Worm (Caenorhabditis elegans): ENCODE results near the gene lgc-33.

Gene lgc-33

DNA sequence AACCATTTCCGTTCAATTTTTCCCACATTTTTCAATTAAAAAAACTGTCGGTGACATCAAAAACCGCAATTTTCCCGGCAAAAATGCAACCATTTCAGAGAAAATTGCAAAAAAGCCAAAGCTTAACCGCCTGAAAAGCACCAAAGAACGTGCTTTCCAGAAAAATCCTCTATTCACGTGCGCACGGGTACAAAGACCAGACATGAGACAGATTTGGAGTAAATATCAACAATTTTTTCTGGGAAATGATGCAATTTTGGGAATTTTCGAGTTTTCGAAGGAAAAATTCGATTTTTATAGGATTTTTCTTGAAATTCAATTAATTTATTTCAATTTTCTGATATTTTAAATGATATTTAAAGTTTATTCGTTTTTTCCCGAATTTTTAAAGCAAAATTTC, 16.2 kb upstream of the lgc-33 start:
- TF ChIP-seq ceh-19 (GFP tag; optimal IDR thresholded peaks at IDR 0.05) (no peak), ceh-9 (tag; optimal IDR thresholded peaks at IDR 0.05) (no peak), C38D4.7 (GFP tag; optimal IDR thresholded peaks at IDR 0.05) (no peak), fax-1 (tag; optimal IDR thresholded peaks at IDR 0.05) (no peak), tbx-7 (tag; optimal IDR thresholded peaks at IDR 0.05) (no peak)

DNA sequence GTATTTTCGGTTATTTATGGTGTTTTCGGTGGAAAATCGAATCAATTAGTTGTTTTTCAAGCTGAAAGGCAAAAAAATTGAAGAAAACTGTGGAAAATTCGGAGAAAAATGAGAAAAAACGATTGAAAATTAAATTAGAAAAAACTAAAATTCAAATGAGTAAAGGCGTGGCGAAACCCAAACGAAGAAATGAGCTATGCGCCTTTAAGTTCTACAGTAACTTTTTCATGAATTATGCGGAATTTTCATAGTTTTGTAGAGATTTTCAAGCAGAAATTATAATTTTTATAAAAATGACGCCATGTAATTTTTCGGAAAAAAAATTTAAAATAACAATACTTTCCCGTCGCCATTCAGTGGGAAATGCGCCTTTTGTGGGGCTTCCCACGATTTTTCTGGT, 15.6 kb upstream of the lgc-33 start:
- TF ChIP-seq pqm-1 (tag; optimal IDR thresholded peaks at IDR 0.05) (no peak), pros-1 (tag; optimal IDR thresholded peaks at IDR 0.05) (no peak), hlh-13 (GFP tag; optimal IDR thresholded peaks at IDR 0.05) (no peak), fkh-10 (GFP tag; optimal IDR thresholded peaks at IDR 0.05) (no peak), T23F11.4 (GFP tag; optimal IDR thresholded peaks at IDR 0.05) (no peak), ceh-19 (GFP tag; optimal IDR thresholded peaks at IDR 0.05) (no peak), C08G9.2 (tag; optimal IDR thresholded peaks at IDR 0.05) (no peak), K09A11.1 (tag; optimal IDR thresholded peaks at IDR 0.05; ENCODE audit: insufficient read depth) (no peak), mec-3 (tag; optimal IDR thresholded peaks at IDR 0.05; ENCODE audit: borderline replicate concordance) (no peak), unc-3 (GFP tag; conservative IDR thresholded peaks at IDR 0.05) (no peak), unc-3 (tag; optimal IDR thresholded peaks at IDR 0.05) (no peak), fkh-6 (tag; optimal IDR thresholded peaks at IDR 0.05) (no peak), ceh-2 (tag; optimal IDR thresholded peaks at IDR 0.05) (no peak)

DNA sequence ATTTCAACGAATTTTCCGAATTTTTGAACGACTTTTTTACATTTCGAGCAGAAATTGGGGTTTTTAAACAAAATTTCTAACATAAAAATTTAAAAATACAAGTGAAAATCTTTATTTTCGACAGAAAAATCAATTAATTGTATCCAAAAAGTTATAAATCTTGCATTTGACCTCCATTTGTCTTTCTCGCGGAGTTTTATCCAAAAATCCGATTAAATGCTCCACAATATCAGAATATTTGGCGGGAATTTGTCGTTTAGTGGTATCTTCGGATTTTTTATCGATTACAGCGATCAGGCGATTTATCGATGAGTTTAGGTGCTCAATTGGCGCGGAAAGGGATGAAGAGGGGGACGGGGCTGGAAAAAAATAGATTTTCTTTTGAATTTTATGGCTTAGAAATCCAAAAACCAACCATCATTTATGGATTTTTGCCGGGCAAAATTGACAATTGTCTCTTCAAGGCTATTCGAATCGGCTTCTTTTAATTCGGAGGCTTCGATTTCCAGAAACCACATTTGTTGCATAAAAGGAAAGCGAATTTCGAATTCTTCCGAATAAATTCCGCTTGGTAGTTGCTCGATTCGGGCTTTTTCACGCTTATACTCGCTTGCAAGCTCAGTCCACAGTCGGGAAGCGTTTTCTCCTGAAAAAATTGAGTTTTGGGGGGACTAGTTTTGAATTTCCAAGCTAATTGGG, 14.9 kb upstream of the lgc-33 start:
- TF ChIP-seq unc-86 (tag; optimal IDR thresholded peaks at IDR 0.05) (no peak), unc-42 (tag; optimal IDR thresholded peaks at IDR 0.05) (no peak), fax-1 (tag; optimal IDR thresholded peaks at IDR 0.05) (no peak), Y22D7AL.16 (tag; optimal IDR thresholded peaks at IDR 0.05) (no peak), pqm-1 (tag; optimal IDR thresholded peaks at IDR 0.05) (no peak), eyg-1 (tag; optimal IDR thresholded peaks at IDR 0.05) (no peak), C38D4.7 (GFP tag; optimal IDR thresholded peaks at IDR 0.05) (no peak)

DNA sequence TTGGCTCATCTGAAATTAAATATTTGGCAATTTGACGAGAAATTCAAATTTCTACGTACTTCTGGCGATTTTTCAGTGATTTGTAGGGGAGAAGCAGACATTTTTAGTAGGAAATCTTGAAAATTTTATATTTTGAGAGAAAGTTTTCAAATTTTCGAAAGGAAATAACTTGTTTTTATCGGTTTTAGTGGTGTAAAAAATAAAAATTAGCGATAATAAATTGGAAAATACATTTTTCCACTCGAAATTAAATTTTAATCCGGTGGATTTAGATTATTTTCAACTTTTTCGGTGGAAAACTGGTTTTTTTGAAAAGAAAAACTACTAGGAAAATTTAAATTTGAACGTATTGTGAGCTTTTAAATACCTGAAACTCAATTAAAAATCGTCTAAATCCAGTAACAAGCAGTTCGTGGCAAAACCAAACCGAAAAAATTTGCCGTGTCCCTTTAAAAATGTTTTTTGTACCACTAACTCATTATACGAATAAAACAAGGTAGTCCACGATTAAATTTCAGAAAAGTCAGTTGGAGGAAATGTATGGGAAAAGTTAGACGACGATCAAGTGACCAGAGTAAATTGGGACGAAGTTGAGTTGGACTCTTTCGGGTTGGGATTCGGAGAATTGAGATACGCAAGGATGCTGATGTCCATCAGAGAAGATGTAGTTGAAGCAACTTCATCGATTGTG, 13.4 kb upstream of the lgc-33 start, which contains the start of the genes madf-1 and Y55F3BR.10:
TSS of gene madf-1 (minus strand) at position 101 of the 691 bp plus-strand sequence.
TSS of gene Y55F3BR.10 (plus strand) at position 641 of the 691 bp plus-strand sequence.
- TF ChIP-seq ceh-34 (tag; optimal IDR thresholded peaks at IDR 0.05) (no peak), tbx-2 (tag; optimal IDR thresholded peaks at IDR 0.05) (no peak), ahr-1 (tag; optimal IDR thresholded peaks at IDR 0.05) (no peak), fax-1 (tag; optimal IDR thresholded peaks at IDR 0.05) (no peak), unc-42 (tag; optimal IDR thresholded peaks at IDR 0.05) (no peak), ceh-30 (tag; optimal IDR thresholded peaks at IDR 0.05) (no peak), ceh-45 (GFP tag; IDR thresholded peaks at IDR 0.05) (no peak)

- TF ChIP-seq pax-1 (tag; optimal IDR thresholded peaks at IDR 0.05) (no peak), nfya-1 (tag; optimal IDR thresholded peaks at IDR 0.05) (peak; percentile 15), lin-11 (tag; optimal IDR thresholded peaks at IDR 0.05) (no peak), tbx-2 (tag; optimal IDR thresholded peaks at IDR 0.05) (no peak), ceh-45 (GFP tag; IDR thresholded peaks at IDR 0.05) (no peak)
Measured at ce11 chrIV:833517-833916, 11.8 kb upstream of the lgc-33 start.

DNA sequence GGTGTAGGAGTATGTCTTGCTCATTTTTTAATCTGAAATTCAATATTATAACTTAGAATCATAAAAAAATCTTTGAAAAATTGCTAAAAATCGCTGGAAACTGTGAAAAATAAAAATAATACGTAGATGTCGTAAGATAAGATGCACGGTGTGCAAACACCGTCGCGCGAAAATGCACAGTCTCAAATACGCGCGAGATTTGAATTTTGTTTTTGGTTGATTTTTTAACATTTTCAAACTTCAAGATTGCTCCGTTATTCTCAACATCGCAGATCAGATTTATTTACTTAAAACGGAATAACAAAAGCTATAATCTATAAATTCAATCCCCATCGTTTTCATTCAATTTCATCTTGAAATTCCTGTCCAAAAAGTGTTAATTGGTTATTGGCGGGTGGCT, 3.2 kb upstream of the lgc-33 start, which contains the start of gene Y55F3BR.6:
TSS of gene Y55F3BR.6 (minus strand) at position 32 of the 400 bp plus-strand sequence.
- TF ChIP-seq ceh-24 (tag; optimal IDR thresholded peaks at IDR 0.05), result no peak
- TF ChIP-seq hlh-30 (tag; optimal IDR thresholded peaks at IDR 0.05; ENCODE audit: insufficient read depth), result no peak
- no peak for TF ChIP-seq hlh-8 (tag; optimal IDR thresholded peaks at IDR 0.05)
